Worm (Caenorhabditis elegans): Measurements from ENCODE around the gene ZK686.5.

DNA sequence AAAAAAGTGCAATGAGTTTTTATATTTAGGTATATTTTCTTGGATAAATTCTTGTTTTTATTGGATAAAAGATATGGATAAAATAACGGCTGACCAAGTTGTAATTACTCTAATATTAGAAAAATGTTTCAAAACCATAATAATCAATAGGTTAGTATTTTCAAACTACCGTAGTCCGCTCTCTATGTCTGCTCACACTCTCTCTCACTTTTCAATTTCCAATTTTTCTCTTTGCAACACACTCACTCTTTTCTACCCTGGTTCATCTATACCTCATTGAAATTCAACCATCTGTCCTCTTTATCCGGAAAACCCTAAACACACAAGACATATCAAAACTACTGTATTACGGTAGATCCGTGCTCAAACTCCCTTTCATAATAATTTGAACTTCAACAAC is 12.0 kb upstream of the ZK686.5 start:
- TF ChIP-seq unc-62 (GFP tag; optimal IDR thresholded peaks at IDR 0.05) = no peak
- TF ChIP-seq pqm-1 (tag; optimal IDR thresholded peaks at IDR 0.05) = no peak
- TF ChIP-seq nhr-77 (tag; optimal IDR thresholded peaks at IDR 0.05) = no peak
- no peak for TF ChIP-seq pha-4 (tag; optimal IDR thresholded peaks at IDR 0.05)
- no peak for TF ChIP-seq ama-1 (optimal IDR thresholded peaks at IDR 0.05)

Measured in whole organism, L3 larva.